Worm (Caenorhabditis elegans) whole organism, L1 larva: ENCODE results near the gene msrp-6.

ENCODE experiments used
- ceh-82 ChIP-seq, 3 experiments: fragments of 150-350 bp in 1 of 3; sonication (generic microtip) in 2 of 3; optimal IDR thresholded peaks; 2 replicates each; lab custom pipeline; 2014 to 2017; ENCODE audit warnings: missing biosample characterization in 3 of 3, missing genetic modification characterization in 3 of 3
- fkh-10 ChIP-seq: sonication (generic microtip); optimal IDR thresholded peaks from 2 replicates; lab custom pipeline; 2017; ENCODE audit warnings: missing biosample characterization, missing genetic modification reagents, missing genetic modification characterization
- mep-1 ChIP-seq: fragments of 150-350 bp; optimal IDR thresholded peaks from 2 replicates; lab custom pipeline; 2014; ENCODE audit warnings: missing biosample characterization, missing genetic modification characterization
- nhr-11 ChIP-seq: fragments of 150-350 bp; optimal IDR thresholded peaks from 2 replicates; lab custom pipeline; 2014; ENCODE audit warnings: missing biosample characterization, missing genetic modification characterization

DNA sequence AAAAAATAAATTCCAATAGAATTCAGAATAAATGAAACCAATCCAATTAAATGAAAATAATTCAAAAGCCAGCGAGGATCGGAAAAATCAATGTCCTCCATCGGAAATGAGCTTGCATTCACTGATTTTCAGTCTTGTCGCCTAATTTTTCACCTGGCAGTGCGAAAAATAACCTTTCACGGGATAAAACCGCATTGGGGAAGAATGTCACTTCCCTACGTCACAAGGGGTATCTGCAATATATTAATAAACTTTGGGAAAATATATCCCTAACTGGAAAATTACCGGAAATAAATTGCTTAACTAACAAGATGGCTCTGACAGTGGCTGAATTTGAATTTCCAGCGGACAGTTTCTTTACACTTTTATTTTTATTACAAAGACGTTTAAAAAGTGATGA lies 13.9 kb upstream of the msrp-6 start, which contains the start of gene sri-77:
- TF ChIP-seq mep-1 (no peak), ceh-82 (tag; optimal IDR thresholded peaks at IDR 0.05; lab: Kevin White, UChicago) (no peak), nhr-11 (tag; lab: Kevin White, UChicago) (no peak), fkh-10 (GFP tag; lab: Kevin White, UChicago) (no peak)
